Worm (Caenorhabditis elegans): Measurements from ENCODE around the gene ins-21.

ins-21 gene

DNA sequence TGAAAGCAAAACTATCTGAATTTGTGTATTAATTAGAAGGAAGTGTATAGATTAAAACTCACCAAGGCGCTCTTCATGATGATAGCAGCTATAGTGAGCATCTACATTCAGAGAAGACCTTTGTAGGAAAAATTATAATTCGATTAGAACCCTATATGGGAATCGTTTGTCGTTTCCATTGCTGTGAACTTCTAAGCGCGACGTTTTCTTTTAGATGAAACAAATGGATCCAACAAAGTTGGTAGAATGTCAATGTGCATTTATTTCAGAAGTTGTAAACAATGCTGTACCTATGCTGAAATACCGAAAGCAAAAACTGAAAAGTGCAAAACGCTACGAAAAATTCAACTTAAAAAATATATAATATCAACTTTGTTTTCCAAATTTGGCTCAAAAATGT, 32.5 kb downstream of the ins-21 start, which contains the start of gene T16G12.10:
T16G12.10 (minus strand) TSS at position 101 of the 400 bp plus-strand sequence.
- TF ChIP-seq hmbx-1 (tag; optimal IDR thresholded peaks at IDR 0.05) (no peak), ets-7 (tag; optimal IDR thresholded peaks at IDR 0.05) (no peak), ceh-13 (GFP tag; optimal IDR thresholded peaks at IDR 0.05) (no peak), scrt-1 (GFP tag; IDR thresholded peaks at IDR 0.05) (no peak), tbx-11 (GFP tag; IDR thresholded peaks at IDR 0.05) (no peak), tbx-37 (GFP tag; conservative IDR thresholded peaks at IDR 0.05) (no peak), hnd-1 (tag; optimal IDR thresholded peaks at IDR 0.05) (no peak), hmg-4 (GFP tag; optimal IDR thresholded peaks at IDR 0.05) (no peak), ama-1 (optimal IDR thresholded peaks at IDR 0.05) (no peak), aly-1 (tag; optimal IDR thresholded peaks at IDR 0.05) (no peak), F13C5.2 (tag; optimal IDR thresholded peaks at IDR 0.05) (no peak), tra-4 (tag; optimal IDR thresholded peaks at IDR 0.05) (no peak), sea-1 (GFP tag; conservative IDR thresholded peaks at IDR 0.05) (no peak), B0310.2 (tag; optimal IDR thresholded peaks at IDR 0.05) (no peak), pes-1 (GFP tag; IDR thresholded peaks at IDR 0.05) (no peak), flt-1 (GFP tag; IDR thresholded peaks at IDR 0.05) (no peak), ceh-36 (tag; optimal IDR thresholded peaks at IDR 0.05) (no peak)

DNA sequence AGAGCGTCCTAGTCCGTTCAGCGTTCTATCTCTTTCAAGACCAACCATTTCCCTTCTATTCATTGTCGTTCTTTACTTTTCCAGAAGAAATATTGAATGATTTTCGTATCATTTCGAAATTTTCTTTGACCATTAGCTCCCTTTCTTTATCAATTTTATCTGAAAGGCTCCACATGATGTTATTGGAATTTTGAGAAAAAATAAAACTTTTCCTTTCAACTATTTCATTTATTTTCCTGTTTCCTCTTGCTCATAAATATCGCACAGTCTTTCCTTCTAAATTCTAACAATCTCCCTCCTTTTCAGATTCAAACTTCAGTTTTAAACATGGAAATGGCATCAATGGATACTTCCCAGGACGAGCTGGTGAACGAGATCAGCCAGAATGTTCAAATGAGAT, 34.0 kb downstream of the ins-21 start, which contains the start of gene T16G12.4:
T16G12.4 (plus strand) TSS at position 301 of the 400 bp plus-strand sequence.
- TF ChIP-seq hmbx-1 (tag; optimal IDR thresholded peaks at IDR 0.05) (no peak), pes-1 (GFP tag; IDR thresholded peaks at IDR 0.05) (no peak), tbx-11 (GFP tag; IDR thresholded peaks at IDR 0.05) (no peak), tra-4 (tag; optimal IDR thresholded peaks at IDR 0.05) (no peak), hnd-1 (tag; optimal IDR thresholded peaks at IDR 0.05) (no peak), ama-1 (optimal IDR thresholded peaks at IDR 0.05) (no peak), tbx-37 (GFP tag; conservative IDR thresholded peaks at IDR 0.05) (no peak), sea-1 (GFP tag; conservative IDR thresholded peaks at IDR 0.05) (no peak), B0310.2 (tag; optimal IDR thresholded peaks at IDR 0.05) (no peak), hmg-4 (GFP tag; optimal IDR thresholded peaks at IDR 0.05) (no peak)

DNA sequence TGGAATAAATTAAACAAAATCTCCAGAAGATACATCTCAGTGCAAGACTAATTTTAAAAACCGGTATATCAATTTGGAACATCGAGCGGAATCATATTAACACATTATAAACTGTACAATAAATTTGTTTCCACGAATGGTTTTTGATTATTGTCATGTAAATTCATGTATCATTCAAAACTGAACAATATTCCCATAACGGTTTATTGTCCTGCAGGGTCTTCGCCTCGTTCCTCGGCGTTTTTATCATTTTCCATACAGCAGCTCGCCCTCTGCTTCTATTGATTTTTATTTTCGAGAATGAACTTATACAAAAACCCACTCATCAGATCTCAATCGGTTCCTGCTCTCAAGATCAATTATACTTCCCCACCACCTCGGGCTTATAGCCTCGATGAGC, 35.5 kb downstream of the ins-21 start, which contains the start of gene T16G12.8:
T16G12.8 (plus strand) TSS at position 301 of the 400 bp plus-strand sequence.
- TF ChIP-seq ceh-36 (tag; optimal IDR thresholded peaks at IDR 0.05) (no peak), hnd-1 (tag; optimal IDR thresholded peaks at IDR 0.05) (no peak)

DNA sequence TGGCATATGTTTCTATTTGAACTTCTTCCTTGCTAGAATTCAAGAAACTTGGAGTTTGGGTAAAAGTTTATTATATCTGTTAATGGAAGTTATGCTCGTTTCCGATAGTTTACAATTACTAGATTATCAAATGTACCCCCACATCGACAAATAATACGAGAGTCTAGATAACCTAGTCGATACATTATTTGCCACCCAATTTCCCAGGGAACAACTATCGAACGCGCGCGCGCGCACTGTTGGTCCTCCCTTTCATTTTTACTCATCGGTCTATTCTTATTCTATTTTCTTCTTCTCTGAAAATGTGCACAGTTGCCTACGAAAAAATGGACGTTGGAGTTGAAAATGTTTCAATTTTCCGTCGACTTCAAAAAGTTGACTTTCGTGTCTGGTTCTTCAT, 37.0 kb downstream of the ins-21 start, which contains the start of gene T16G12.13:
T16G12.13 (plus strand) TSS at position 293 of the 400 bp plus-strand sequence.
- TF ChIP-seq ceh-13 (GFP tag; optimal IDR thresholded peaks at IDR 0.05) (no peak), hmbx-1 (tag; optimal IDR thresholded peaks at IDR 0.05) (no peak), F13C5.2 (tag; optimal IDR thresholded peaks at IDR 0.05) (no peak), flt-1 (GFP tag; IDR thresholded peaks at IDR 0.05) (no peak), tbx-11 (GFP tag; IDR thresholded peaks at IDR 0.05) (no peak), tra-4 (tag; optimal IDR thresholded peaks at IDR 0.05) (no peak), B0310.2 (tag; optimal IDR thresholded peaks at IDR 0.05) (no peak), ama-1 (optimal IDR thresholded peaks at IDR 0.05) (no peak), scrt-1 (GFP tag; IDR thresholded peaks at IDR 0.05) (no peak), hmg-4 (GFP tag; optimal IDR thresholded peaks at IDR 0.05) (no peak), ceh-36 (tag; optimal IDR thresholded peaks at IDR 0.05) (no peak), hnd-1 (tag; optimal IDR thresholded peaks at IDR 0.05) (no peak)

DNA sequence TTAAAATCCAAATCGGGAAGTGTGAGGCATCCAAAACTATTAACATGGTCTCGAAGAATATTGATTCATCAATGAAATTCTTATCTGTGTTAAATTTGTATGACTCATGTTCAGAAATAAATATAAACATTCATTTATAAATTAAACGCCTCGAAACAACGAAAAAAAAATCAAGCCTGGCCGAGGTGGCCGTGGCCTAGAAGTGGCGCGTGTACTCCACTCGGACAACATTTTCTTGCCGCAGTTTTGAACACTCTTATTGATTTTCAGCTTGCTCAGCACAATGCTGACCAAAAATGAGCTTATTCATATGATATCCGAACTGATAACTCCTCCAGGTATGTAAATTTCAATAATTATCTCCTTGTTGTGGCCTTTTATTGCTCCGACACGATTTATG, 40.6 kb downstream of the ins-21 start, which contains the start of gene ekl-6:
ekl-6 (plus strand) TSS at position 265 of the 400 bp plus-strand sequence.
- TF ChIP-seq pes-1 (GFP tag; IDR thresholded peaks at IDR 0.05): peak; percentile 63
- TF ChIP-seq ama-1 (optimal IDR thresholded peaks at IDR 0.05): no peak
- peak; percentile 70 for TF ChIP-seq tbx-37 (GFP tag; conservative IDR thresholded peaks at IDR 0.05)
- TF ChIP-seq flt-1 (GFP tag; IDR thresholded peaks at IDR 0.05): 0 out of 2 replicates have a peak, but pooled peaks have one; percentile 35
- no peak for TF ChIP-seq hnd-1 (tag; optimal IDR thresholded peaks at IDR 0.05)

DNA sequence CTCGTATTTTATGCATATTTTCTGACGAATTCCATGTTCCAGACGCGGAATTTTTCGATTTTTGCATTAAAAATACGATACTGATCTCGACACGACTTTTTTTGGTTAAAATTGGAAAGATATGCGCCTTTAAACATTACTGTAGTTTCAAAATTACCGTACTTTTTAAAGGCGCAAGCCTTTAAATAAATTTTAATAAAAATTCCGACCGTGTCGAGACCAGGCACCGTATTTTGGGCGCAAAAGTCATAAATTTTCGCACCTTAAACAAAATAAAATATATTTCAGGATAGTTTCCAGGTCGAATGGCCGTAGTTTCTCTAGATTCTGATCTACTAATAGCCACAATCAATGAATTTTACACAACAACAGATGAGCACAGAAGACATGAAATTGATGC, 45.7 kb downstream of the ins-21 start, which contains the start of gene T16G12.6:
T16G12.6 (plus strand) TSS at position 301 of the 400 bp plus-strand sequence.
- TF ChIP-seq ama-1 (optimal IDR thresholded peaks at IDR 0.05) (no peak), hmbx-1 (tag; optimal IDR thresholded peaks at IDR 0.05) (no peak), sea-1 (GFP tag; conservative IDR thresholded peaks at IDR 0.05) (no peak), ceh-13 (GFP tag; optimal IDR thresholded peaks at IDR 0.05) (no peak), ceh-36 (tag; optimal IDR thresholded peaks at IDR 0.05) (no peak), F13C5.2 (tag; optimal IDR thresholded peaks at IDR 0.05) (no peak), hmg-4 (GFP tag; optimal IDR thresholded peaks at IDR 0.05) (no peak), flt-1 (GFP tag; IDR thresholded peaks at IDR 0.05) (no peak), tra-4 (tag; optimal IDR thresholded peaks at IDR 0.05) (no peak), hnd-1 (tag; optimal IDR thresholded peaks at IDR 0.05) (no peak), B0310.2 (tag; optimal IDR thresholded peaks at IDR 0.05) (no peak), pes-1 (GFP tag; IDR thresholded peaks at IDR 0.05) (no peak)
